Worm (Caenorhabditis elegans) whole organism, late embryonic: ENCODE measurements around the gene Y38E10A.28.
"Not testable (repeated sequence)": the region's sequence is repeated elsewhere in the genome, so short reads cannot be mapped to it uniquely, and the experiment has no call there.

Experiments used
- C38D4.7 ChIP-seq: fragments of 200-800 bp; sonication (Bioruptor generic); optimal IDR thresholded peaks from 2 replicates; lab custom pipeline; 2018; ENCODE audit warnings: mild to moderate bottlenecking, missing genetic modification characterization, moderate library complexity, missing compliant biosample characterization
- K09A11.1 ChIP-seq: sonication (generic microtip); optimal IDR thresholded peaks from 2 replicates; lab custom pipeline; 2017; ENCODE audit warnings: antibody characterized with exemption, mild to moderate bottlenecking, missing genetic modification characterization, missing compliant biosample characterization; ENCODE audit not compliant: insufficient read depth
- Y22D7AL.16 ChIP-seq: sonication (generic microtip); optimal IDR thresholded peaks from 2 replicates; lab custom pipeline; 2016; ENCODE audit warnings: missing genetic modification characterization, missing compliant biosample characterization
- ahr-1 ChIP-seq: sonication (generic microtip); optimal IDR thresholded peaks from 2 replicates; lab custom pipeline; 2016; ENCODE audit warnings: missing genetic modification characterization, missing compliant biosample characterization
- ama-1 ChIP-seq: fragments of 150-350 bp; optimal IDR thresholded peaks from 2 replicates; lab custom pipeline; 2014
- ceh-19 ChIP-seq: fragments of 200-800 bp; sonication (Bioruptor generic); optimal IDR thresholded peaks from 2 replicates; lab custom pipeline; 2018; ENCODE audit warnings: mild to moderate bottlenecking, missing genetic modification characterization, missing compliant biosample characterization
- ceh-22 ChIP-seq: sonication (generic microtip); optimal IDR thresholded peaks from 2 replicates; lab custom pipeline; 2017; ENCODE audit warnings: missing biosample characterization, missing genetic modification characterization
- ceh-24 ChIP-seq: sonication (generic microtip); optimal IDR thresholded peaks from 2 replicates; lab custom pipeline; 2016; ENCODE audit warnings: mild to moderate bottlenecking, missing genetic modification characterization, missing compliant biosample characterization
- ceh-30 ChIP-seq: fragments of 150-350 bp; optimal IDR thresholded peaks from 2 replicates; lab custom pipeline; 2014; ENCODE audit warnings: missing biosample characterization, missing genetic modification characterization
- ceh-45 ChIP-seq: fragments of 200-800 bp; sonication (Bioruptor generic); IDR thresholded peaks from 2 replicates; pipeline ENCODE4 v1.3.6; 2022; ENCODE audit warnings: missing genetic modification reagents, missing genetic modification characterization, missing compliant biosample characterization
- ceh-48 ChIP-seq: sonication (generic microtip); optimal IDR thresholded peaks from 2 replicates; lab custom pipeline; 2016; ENCODE audit warnings: missing genetic modification characterization, inconsistent platforms, missing compliant biosample characterization
- elt-2 ChIP-seq: sonication (generic microtip); optimal IDR thresholded peaks from 2 replicates; lab custom pipeline; 2016; ENCODE audit warnings: missing genetic modification reagents, missing genetic modification characterization, missing compliant biosample characterization
- fax-1 ChIP-seq: sonication (generic microtip); optimal IDR thresholded peaks from 2 replicates; lab custom pipeline; 2016; ENCODE audit warnings: missing genotype, missing genetic modification characterization, missing compliant biosample characterization
- fkh-6 ChIP-seq: sonication (generic microtip); optimal IDR thresholded peaks from 2 replicates; lab custom pipeline; 2016; ENCODE audit warnings: missing genetic modification characterization, missing compliant biosample characterization
- hlh-13 ChIP-seq: fragments of 200-800 bp; sonication (Bioruptor generic); optimal IDR thresholded peaks from 2 replicates; lab custom pipeline; 2018; ENCODE audit warnings: mild to moderate bottlenecking, missing genetic modification characterization, missing compliant biosample characterization
- hlh-15 ChIP-seq: sonication (generic microtip); optimal IDR thresholded peaks from 2 replicates; lab custom pipeline; 2016; ENCODE audit warnings: missing genetic modification characterization, missing compliant biosample characterization
- lim-6 ChIP-seq: sonication (generic microtip); optimal IDR thresholded peaks from 2 replicates; lab custom pipeline; 2016; ENCODE audit warnings: missing genetic modification characterization, missing compliant biosample characterization
- lin-11 ChIP-seq: fragments of 200-800 bp; sonication (Bioruptor generic); optimal IDR thresholded peaks from 2 replicates; lab custom pipeline; 2018; ENCODE audit warnings: mild to moderate bottlenecking, missing genetic modification characterization, missing compliant biosample characterization
- madf-2 ChIP-seq: sonication (generic microtip); optimal IDR thresholded peaks from 2 replicates; lab custom pipeline; 2017; ENCODE audit warnings: missing genetic modification characterization, missing compliant biosample characterization
- nfya-1 ChIP-seq: sonication (generic microtip); optimal IDR thresholded peaks from 2 replicates; lab custom pipeline; 2017; ENCODE audit warnings: missing genetic modification characterization, mild to moderate bottlenecking, missing compliant biosample characterization, antibody characterized with exemption, moderate library complexity
- nhr-11 ChIP-seq: fragments of 150-350 bp; optimal IDR thresholded peaks from 2 replicates; lab custom pipeline; 2014; ENCODE audit warnings: missing biosample characterization, missing genetic modification characterization
- nhr-232 ChIP-seq: sonication (generic microtip); optimal IDR thresholded peaks from 2 replicates; lab custom pipeline; 2016; ENCODE audit warnings: missing genetic modification characterization, missing compliant biosample characterization
- npax-4 ChIP-seq: sonication (generic microtip); optimal IDR thresholded peaks from 2 replicates; lab custom pipeline; 2016; ENCODE audit warnings: missing genetic modification characterization, missing compliant biosample characterization
- pax-1 ChIP-seq: fragments of 150-350 bp; optimal IDR thresholded peaks from 2 replicates; lab custom pipeline; 2014; ENCODE audit warnings: missing biosample characterization, missing genetic modification characterization
- pha-2 ChIP-seq: sonication (generic microtip); optimal IDR thresholded peaks from 2 replicates; lab custom pipeline; 2017; ENCODE audit warnings: mild to moderate bottlenecking, missing genetic modification characterization, missing compliant biosample characterization
- pha-4 ChIP-seq: fragments of 150-350 bp; optimal IDR thresholded peaks from 2 replicates; lab custom pipeline; 2018; ENCODE audit warnings: missing biosample characterization, missing genetic modification reagents, missing genetic modification characterization
- pqm-1 ChIP-seq: sonication (generic microtip); optimal IDR thresholded peaks from 2 replicates; lab custom pipeline; 2016; ENCODE audit warnings: missing genetic modification characterization, missing compliant biosample characterization
- pros-1 ChIP-seq: fragments of 150-350 bp; optimal IDR thresholded peaks from 2 replicates; lab custom pipeline; 2014; ENCODE audit warnings: missing biosample characterization, missing genetic modification reagents, missing genetic modification characterization
- ref-2 ChIP-seq: sonication (generic microtip); optimal IDR thresholded peaks from 2 replicates; lab custom pipeline; 2016; ENCODE audit warnings: missing genetic modification characterization, missing compliant biosample characterization
- ztf-16 ChIP-seq: sonication (generic microtip); optimal IDR thresholded peaks from 2 replicates; lab custom pipeline; 2017; ENCODE audit warnings: missing genetic modification characterization, missing compliant biosample characterization

Y38E10A.28 gene

DNA sequence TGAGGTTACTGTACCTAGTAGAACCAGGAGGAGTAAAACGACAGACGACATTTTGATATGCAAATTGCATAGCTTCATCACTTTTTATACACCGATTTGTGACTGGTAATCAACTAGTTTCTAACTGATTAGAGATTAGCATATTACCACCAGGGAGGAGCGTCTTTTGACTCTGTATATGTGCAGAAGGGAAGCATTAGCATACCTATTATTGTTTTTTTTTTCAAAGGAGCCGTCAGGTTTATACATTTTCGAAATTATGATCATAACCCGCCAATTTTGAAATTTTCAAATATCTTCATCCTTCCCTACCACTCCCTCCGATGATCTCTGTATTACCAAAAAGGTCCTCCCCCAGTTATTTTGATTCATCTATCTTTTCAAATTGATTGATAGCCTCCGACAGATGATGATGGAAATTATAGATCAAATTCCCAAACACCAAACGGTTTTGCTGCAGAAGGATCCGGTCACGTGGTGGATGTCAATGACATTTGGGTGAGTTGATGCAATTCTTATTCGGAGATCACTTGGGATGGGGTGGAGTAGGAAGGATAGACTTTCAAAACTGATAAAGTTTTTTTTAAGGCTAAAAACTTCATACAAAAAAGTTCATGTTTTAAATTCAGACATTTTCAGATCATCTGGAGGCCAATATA lies 7.5 kb upstream of the Y38E10A.28 start, which contains the start of gene nspe-8:
Gene nspe-8 (minus strand): TSS at position 51 of the 659 bp plus-strand sequence.
- TF ChIP-seq hlh-15 (tag; lab: Kevin White, UChicago) (no peak), madf-2 (tag; lab: Kevin White, UChicago) (no peak), ceh-19 (GFP tag; lab: Kevin White, UChicago) (no peak), hlh-13 (GFP tag; lab: Kevin White, UChicago) (no peak), fkh-6 (tag; lab: Kevin White, UChicago) (no peak)

DNA sequence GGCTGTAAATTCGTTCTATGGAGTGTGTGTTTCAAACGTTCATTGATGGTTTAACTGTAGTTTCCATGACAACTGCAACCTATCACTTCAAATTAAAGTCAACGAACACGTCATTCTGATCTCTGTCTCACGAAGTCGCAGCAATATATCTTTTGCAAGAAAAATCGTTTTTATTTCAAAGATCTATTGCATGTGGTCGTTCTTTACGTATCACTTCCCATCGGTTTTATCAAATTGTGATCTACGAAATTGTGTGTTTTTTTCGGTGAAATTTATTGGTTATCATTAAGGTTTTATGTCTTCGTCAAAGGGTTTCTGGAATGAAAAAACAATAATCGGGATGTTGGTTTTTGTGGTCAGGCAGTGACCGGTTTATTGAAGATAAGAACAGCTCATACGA lies 6.6 kb upstream of the Y38E10A.28 start:
- TF ChIP-seq lim-6 (no peak), pha-4 (tag; lab: Kevin White, UChicago) (no peak)

DNA sequence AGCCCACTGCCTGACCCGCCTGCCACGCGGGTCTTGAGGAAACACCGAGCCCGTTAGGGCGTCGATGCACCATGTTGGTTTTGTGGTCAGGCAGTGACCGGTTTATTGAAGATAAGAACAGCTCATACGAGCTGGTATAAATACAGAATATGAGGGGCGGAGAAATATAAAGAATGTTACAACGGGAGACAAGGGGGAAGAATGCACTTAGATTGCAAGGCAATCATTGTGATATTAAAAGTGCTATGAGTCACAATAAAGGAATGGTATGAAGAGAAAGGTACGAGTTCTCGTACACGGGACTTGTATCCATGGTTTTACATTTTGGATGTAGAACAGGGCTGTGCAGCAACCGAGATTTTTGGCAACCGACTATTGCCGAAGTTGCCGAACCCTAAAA lies 5.1 kb upstream of the Y38E10A.28 start, which contains the start of gene Y38E10A.14:
Gene Y38E10A.14 (minus strand): TSS at position 101 of the 400 bp plus-strand sequence.
- not testable (repeated sequence) for TF ChIP-seq pha-2; npax-4; ref-2 (tag; lab: Kevin White, UChicago)

DNA sequence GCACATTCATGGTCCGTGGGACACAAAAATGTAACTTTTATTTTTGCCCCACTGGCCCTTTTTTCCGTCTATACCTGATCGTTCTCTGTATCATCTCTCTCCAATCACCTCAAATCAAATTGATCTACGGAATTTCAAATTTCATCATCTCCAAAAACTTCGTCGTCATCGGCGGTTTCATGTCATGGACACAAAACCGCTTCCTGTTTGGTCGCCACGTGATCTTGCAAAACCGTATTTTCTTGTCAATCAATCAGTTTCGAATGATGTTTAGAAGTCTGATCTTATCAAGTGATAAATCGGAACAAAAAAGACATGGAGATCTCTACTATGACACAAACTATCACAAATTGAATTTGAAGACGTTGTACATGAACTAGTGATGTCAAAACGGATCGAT lies 3.8 kb upstream of the Y38E10A.28 start:
- TF ChIP-seq nhr-232 (tag; lab: Kevin White, UChicago) (no peak), nhr-11 (tag; lab: Kevin White, UChicago) (no peak), elt-2 (tag; lab: Kevin White, UChicago) (no peak), ceh-45 (GFP tag; lab: Robert Waterston, UW) (no peak), pqm-1 (tag; lab: Kevin White, UChicago) (no peak), nfya-1 (tag; lab: Kevin White, UChicago) (no peak), ceh-24 (tag; lab: Kevin White, UChicago) (no peak), pax-1 (tag; lab: Kevin White, UChicago) (no peak), pha-4 (tag; lab: Kevin White, UChicago) (no peak), madf-2 (tag; lab: Kevin White, UChicago) (no peak), fax-1 (tag; lab: Kevin White, UChicago) (no peak), Y22D7AL.16 (tag; lab: Kevin White, UChicago) (no peak), hlh-15 (tag; lab: Kevin White, UChicago) (no peak), ama-1 (lab: Kevin White, UChicago) (no peak), lim-6 (no peak), ceh-48 (tag; lab: Kevin White, UChicago) (no peak)

- TF ChIP-seq pha-4 (tag; lab: Kevin White, UChicago) (no peak), ztf-16 (no peak), lin-11 (no peak), ahr-1 (tag; lab: Kevin White, UChicago) (no peak), fax-1 (tag; lab: Kevin White, UChicago) (no peak), ceh-30 (tag; lab: Kevin White, UChicago) (no peak)
Measured at ce11 chrII:12626120-12626624, 3.3 kb upstream of the Y38E10A.28 start.

DNA sequence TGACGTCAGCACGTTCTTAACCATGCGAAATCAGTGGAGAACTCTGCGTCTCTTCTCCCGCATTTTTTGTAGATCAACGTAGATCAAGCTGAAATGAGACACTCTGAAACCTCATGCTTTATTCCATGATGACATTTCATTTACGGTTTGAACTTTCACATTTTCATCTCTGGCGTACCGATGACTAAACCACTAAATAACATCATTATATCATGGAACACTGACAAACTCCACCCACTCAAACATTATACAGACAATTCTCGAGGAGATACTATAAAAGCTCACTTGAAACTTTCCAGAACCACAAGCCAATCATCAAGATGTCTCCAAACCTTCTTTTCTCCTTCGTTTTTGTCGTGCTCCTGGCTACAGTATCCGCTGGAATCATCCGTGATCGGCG lies 2.6 kb upstream of the Y38E10A.28 start, which contains the start of gene nspe-7:
Gene nspe-7 (plus strand): TSS at position 301 of the 400 bp plus-strand sequence.
- TF ChIP-seq fax-1 (tag; lab: Kevin White, UChicago) (no peak), C38D4.7 (GFP tag; lab: Kevin White, UChicago) (no peak), elt-2 (tag; lab: Kevin White, UChicago) (no peak), K09A11.1 (tag; lab: Kevin White, UChicago) (no peak), ceh-22 (tag; lab: Kevin White, UChicago) (no peak), nhr-11 (tag; lab: Kevin White, UChicago) (no peak), pros-1 (tag; lab: Kevin White, UChicago) (no peak), pha-4 (tag; lab: Kevin White, UChicago) (no peak), ref-2 (tag; lab: Kevin White, UChicago) (no peak), hlh-15 (tag; lab: Kevin White, UChicago) (no peak)
